Fruit fly (Drosophila melanogaster) whole organism: Measurements from ENCODE around the gene CG14650.

Experiments
- CG8478 ChIP-seq: fragments of >200 bp; optimal IDR thresholded peaks from 2 replicates; lab custom pipeline; 2018; ENCODE audit warnings: inconsistent platforms
- psq ChIP-seq: fragments of >200 bp; optimal IDR thresholded peaks from 2 replicates; lab custom pipeline; 2017
- usp ChIP-seq: fragments of >200 bp; optimal IDR thresholded peaks from 2 replicates; lab custom pipeline; 2017; ENCODE audit warnings: missing biosample characterization, missing genetic modification characterization, mixed read lengths

- TF ChIP-seq psq = no peak
- no peak for TF ChIP-seq usp (GFP tag; lab: Kevin White, UChicago)
- TF ChIP-seq CG8478 (lab: Kevin White, UChicago) = no peak
These were observed 7.9 kb downstream of the CG14650 start for dm6 chr3R:4445083-4445482.
